Fruit fly (Drosophila melanogaster) whole organism, larva: ENCODE data around the gene CG31251.

Experiments used
- noc ChIP-seq: fragments of 200-800 bp; sonication (Bioruptor generic); optimal IDR thresholded peaks from 3 replicates; lab custom pipeline; 2019; ENCODE audit warnings: missing biosample characterization, mild to moderate bottlenecking, missing genetic modification characterization, moderate library complexity

CG31251 gene

dm6 chr3R:17709623-17710145 lies 25.0 kb upstream of the CG31251 start:
- no peak for TF ChIP-seq noc (tag; lab: Kevin White, UChicago)

- no peak for TF ChIP-seq noc (tag; lab: Kevin White, UChicago)
These were observed 24.2 kb upstream of the CG31251 start for dm6 chr3R:17708778-17709476.

dm6 chr3R:17707799-17708198 lies 23.1 kb upstream of the CG31251 start:
- TF ChIP-seq noc (tag; lab: Kevin White, UChicago) = no peak

- TF ChIP-seq noc (tag; lab: Kevin White, UChicago) = no peak
These were observed 22.3 kb upstream of the CG31251 start for dm6 chr3R:17706971-17707406.

dm6 chr3R:17705899-17706831 lies 21.4 kb upstream of the CG31251 start:
- no peak for TF ChIP-seq noc (tag; lab: Kevin White, UChicago)

dm6 chr3R:17705140-17705539 lies 20.4 kb upstream of the CG31251 start:
- TF ChIP-seq noc (tag; lab: Kevin White, UChicago) = no peak

dm6 chr3R:17704538-17704854 lies 19.8 kb upstream of the CG31251 start:
- TF ChIP-seq noc (tag; lab: Kevin White, UChicago) = no peak

- peak; percentile 98 for TF ChIP-seq noc (tag; lab: Kevin White, UChicago)
These were observed 19.2 kb upstream of the CG31251 start for dm6 chr3R:17703691-17704537.

- no peak for TF ChIP-seq noc (tag; lab: Kevin White, UChicago)
These were observed 18.4 kb upstream of the CG31251 start for dm6 chr3R:17703024-17703690.

dm6 chr3R:17701971-17702845 lies 17.5 kb upstream of the CG31251 start:
- TF ChIP-seq noc (tag; lab: Kevin White, UChicago) = no peak

- peak; percentile 49 for TF ChIP-seq noc (tag; lab: Kevin White, UChicago)
These were observed 16.4 kb upstream of the CG31251 start for dm6 chr3R:17701131-17701593.

dm6 chr3R:17700488-17701130 lies 15.9 kb upstream of the CG31251 start:
- peak; percentile 99 for TF ChIP-seq noc (tag; lab: Kevin White, UChicago)

- TF ChIP-seq noc (tag; lab: Kevin White, UChicago) = no peak
These were observed 15.3 kb upstream of the CG31251 start for dm6 chr3R:17699891-17700487.
